Worm (Caenorhabditis elegans) whole organism, early embryonic: Measurements from ENCODE around the gene F39G3.5.
"Not testable (repeated sequence)": the region's sequence is repeated elsewhere in the genome, so short reads cannot be mapped to it uniquely, and the experiment has no call there.

ENCODE experiments used
- B0310.2 ChIP-seq: sonication (generic microtip); optimal IDR thresholded peaks from 2 replicates; lab custom pipeline; 2016; ENCODE audit warnings: mild to moderate bottlenecking, missing genetic modification characterization, missing compliant biosample characterization
- F13C5.2 ChIP-seq: sonication (generic microtip); optimal IDR thresholded peaks from 2 replicates; lab custom pipeline; 2017; ENCODE audit warnings: mild to moderate bottlenecking, missing genetic modification characterization, inconsistent platforms, missing compliant biosample characterization
- aly-1 ChIP-seq: sonication (generic microtip); optimal IDR thresholded peaks from 2 replicates; lab custom pipeline; 2016; ENCODE audit warnings: missing genetic modification characterization, missing compliant biosample characterization
- ama-1 ChIP-seq: fragments of 150-350 bp; optimal IDR thresholded peaks from 2 replicates; lab custom pipeline; 2014
- ceh-13 ChIP-seq: fragments of 200-800 bp; sonication (Bioruptor generic); optimal IDR thresholded peaks from 2 replicates; lab custom pipeline; 2018; ENCODE audit warnings: mild to moderate bottlenecking, missing genetic modification characterization, missing compliant biosample characterization
- ceh-36 ChIP-seq: sonication (generic microtip); optimal IDR thresholded peaks from 2 replicates; lab custom pipeline; 2016; ENCODE audit warnings: missing genetic modification characterization, inconsistent platforms, missing compliant biosample characterization
- ets-7 ChIP-seq: sonication (generic microtip); optimal IDR thresholded peaks from 2 replicates; lab custom pipeline; 2016; ENCODE audit warnings: missing genotype, missing genetic modification characterization, missing compliant biosample characterization
- flt-1 ChIP-seq: fragments of 200-800 bp; sonication (Bioruptor generic); IDR thresholded peaks from 2 replicates; pipeline ENCODE4 v1.3.6; 2022; ENCODE audit warnings: missing genetic modification characterization, missing compliant biosample characterization
- hmbx-1 ChIP-seq: sonication (generic microtip); optimal IDR thresholded peaks from 2 replicates; lab custom pipeline; 2016; ENCODE audit warnings: mild to moderate bottlenecking, missing genetic modification characterization, missing compliant biosample characterization
- hmg-4 ChIP-seq: fragments of 200-800 bp; sonication (Bioruptor generic); optimal IDR thresholded peaks from 2 replicates; lab custom pipeline; 2018; ENCODE audit warnings: mild to moderate bottlenecking, missing genetic modification characterization, missing compliant biosample characterization
- hnd-1 ChIP-seq: sonication (generic microtip); optimal IDR thresholded peaks from 2 replicates; lab custom pipeline; 2016; ENCODE audit warnings: missing genetic modification characterization, missing compliant biosample characterization
- pes-1 ChIP-seq: fragments of 200-800 bp; sonication (Bioruptor generic); IDR thresholded peaks from 2 replicates; pipeline ENCODE4 v1.3.6; 2022; ENCODE audit warnings: missing genetic modification reagents, missing genetic modification characterization, missing compliant biosample characterization
- scrt-1 ChIP-seq: fragments of 200-800 bp; sonication (Bioruptor generic); IDR thresholded peaks from 2 replicates; pipeline ENCODE4 v1.3.6; 2022; ENCODE audit warnings: missing genetic modification characterization, missing compliant biosample characterization
- sea-1 ChIP-seq: fragments of 200-800 bp; sonication (Bioruptor generic); conservative IDR thresholded peaks from 2 replicates; pipeline ENCODE4 v1.3.6; 2022; ENCODE audit warnings: missing genetic modification characterization, missing compliant biosample characterization
- tbx-11 ChIP-seq: fragments of 200-800 bp; sonication (Bioruptor generic); IDR thresholded peaks from 2 replicates; pipeline ENCODE4 v1.3.6; 2022; ENCODE audit warnings: missing genetic modification characterization, missing compliant biosample characterization
- tbx-37 ChIP-seq: fragments of 200-800 bp; sonication (Bioruptor generic); conservative IDR thresholded peaks from 2 replicates; pipeline ENCODE4 v1.3.6; 2022; ENCODE audit warnings: missing genetic modification reagents, missing genetic modification characterization, missing compliant biosample characterization
- tra-4 ChIP-seq: sonication (generic microtip); optimal IDR thresholded peaks from 2 replicates; lab custom pipeline; 2017; ENCODE audit warnings: missing genetic modification characterization, missing compliant biosample characterization

Gene F39G3.5

ce11 chrV:4750294-4750693 is 27.9 kb downstream of the F39G3.5 start, which contains the start of gene C18G1.6:
Gene C18G1.6 (plus strand): TSS chrV:4750594.
- no peak for TF ChIP-seq pes-1 (GFP tag; lab: Robert Waterston, UW)
- TF ChIP-seq F13C5.2 (tag; lab: Kevin White, UChicago), result no peak
- no peak for TF ChIP-seq tbx-11 (GFP tag; lab: Robert Waterston, UW)
- TF ChIP-seq hnd-1 (tag; lab: Kevin White, UChicago), result no peak
- TF ChIP-seq hmg-4 (GFP tag; lab: Kevin White, UChicago), result no peak
- TF ChIP-seq tra-4 (tag; lab: Kevin White, UChicago), result no peak

- no peak for TF ChIP-seq pes-1 (GFP tag; lab: Robert Waterston, UW)
- no peak for TF ChIP-seq F13C5.2 (tag; lab: Kevin White, UChicago)
- no peak for TF ChIP-seq hnd-1 (tag; lab: Kevin White, UChicago)
- TF ChIP-seq hmbx-1, result no peak
- TF ChIP-seq ceh-13 (GFP tag; lab: Kevin White, UChicago), result no peak
- TF ChIP-seq flt-1 (GFP tag; lab: Robert Waterston, UW), result no peak
- TF ChIP-seq hmg-4 (GFP tag; lab: Kevin White, UChicago), result no peak
- TF ChIP-seq sea-1 (GFP tag; lab: Robert Waterston, UW), result no peak
- TF ChIP-seq ama-1 (lab: Kevin White, UChicago), result no peak
- no peak for TF ChIP-seq scrt-1
- TF ChIP-seq tbx-11 (GFP tag; lab: Robert Waterston, UW), result no peak
- no peak for TF ChIP-seq ets-7 (tag; lab: Kevin White, UChicago)
- no peak for TF ChIP-seq B0310.2 (tag; lab: Kevin White, UChicago)
- TF ChIP-seq tra-4 (tag; lab: Kevin White, UChicago), result no peak
Observed at ce11 chrV:4754123-4754522, 31.7 kb downstream of the F39G3.5 start, which contains the start of gene hil-4. Gene hil-4 (plus strand): TSS chrV:4754313.

- TF ChIP-seq B0310.2 (tag; lab: Kevin White, UChicago) (no peak), ceh-13 (GFP tag; lab: Kevin White, UChicago) (no peak), hmg-4 (GFP tag; lab: Kevin White, UChicago) (no peak), aly-1 (tag; lab: Kevin White, UChicago) (no peak), hnd-1 (tag; lab: Kevin White, UChicago) (no peak), ceh-36 (no peak), sea-1 (GFP tag; lab: Robert Waterston, UW) (no peak), hmbx-1 (no peak), tbx-37 (no peak), F13C5.2 (tag; lab: Kevin White, UChicago) (no peak), scrt-1 (no peak)
Observed at ce11 chrV:4754684-4755211, 32.3 kb downstream of the F39G3.5 start.

DNA sequence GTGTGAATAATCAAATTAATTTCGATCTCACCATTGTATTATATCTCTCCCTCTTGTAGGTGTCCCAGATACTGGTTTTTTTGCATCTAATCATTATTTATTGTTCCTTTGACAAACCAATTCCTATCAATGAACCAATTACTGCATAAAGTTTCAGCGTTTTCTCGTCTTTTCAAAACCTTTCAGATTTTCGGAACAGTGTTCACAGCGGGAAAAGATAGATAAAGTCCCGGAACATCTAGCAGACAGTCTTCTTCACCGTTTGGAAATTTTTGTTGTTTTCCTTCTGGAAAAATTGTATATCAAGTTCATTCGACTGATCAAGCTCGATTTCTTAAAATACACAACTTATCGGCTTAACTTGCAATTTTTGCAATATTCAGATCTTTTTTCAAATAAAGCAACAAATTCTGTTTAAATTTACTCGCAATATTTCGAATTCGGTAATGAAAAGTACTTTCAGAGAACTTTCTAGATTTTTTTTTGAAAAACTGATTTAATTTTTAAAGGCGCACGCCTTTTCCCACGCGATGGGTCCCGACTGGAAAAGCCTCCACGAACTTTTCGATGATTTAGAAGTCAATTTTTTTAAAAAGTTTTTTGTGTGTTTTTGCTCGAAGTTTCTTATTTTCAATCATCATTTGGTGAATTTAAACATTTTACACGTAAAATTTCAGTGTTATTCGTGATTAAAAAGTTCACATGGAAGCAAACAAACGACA is 33.1 kb downstream of the F39G3.5 start, which contains the start of gene pgl-3:
Gene pgl-3 (plus strand): TSS at position 672 of the 722 bp plus-strand sequence.
- no peak for TF ChIP-seq hmg-4 (GFP tag; lab: Kevin White, UChicago)
- TF ChIP-seq tbx-11 (GFP tag; lab: Robert Waterston, UW), result no peak
- TF ChIP-seq hmbx-1, result no peak
- no peak for TF ChIP-seq hnd-1 (tag; lab: Kevin White, UChicago)
- TF ChIP-seq sea-1 (GFP tag; lab: Robert Waterston, UW), result no peak
- no peak for TF ChIP-seq tbx-37
- no peak for TF ChIP-seq B0310.2 (tag; lab: Kevin White, UChicago)
- no peak for TF ChIP-seq tra-4 (tag; lab: Kevin White, UChicago)

DNA sequence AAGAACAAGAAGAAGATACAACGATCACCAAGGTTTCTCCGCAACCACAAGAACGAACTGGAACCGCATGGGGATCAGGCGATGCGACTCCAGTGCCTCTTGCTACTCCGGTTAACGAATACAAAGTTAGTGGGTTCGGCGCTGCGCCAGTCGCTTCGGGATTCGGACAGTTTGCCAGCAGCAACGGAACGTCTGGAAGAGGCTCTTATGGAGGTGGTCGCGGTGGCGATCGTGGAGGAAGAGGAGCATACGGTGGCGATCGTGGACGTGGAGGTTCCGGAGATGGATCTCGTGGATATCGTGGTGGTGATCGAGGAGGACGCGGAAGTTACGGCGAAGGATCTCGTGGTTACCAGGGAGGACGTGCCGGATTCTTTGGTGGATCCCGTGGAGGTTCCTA is 35.6 kb downstream of the F39G3.5 start:
- TF ChIP-seq scrt-1 (no peak), hmbx-1 (no peak), hnd-1 (tag; lab: Kevin White, UChicago) (no peak), pes-1 (GFP tag; lab: Robert Waterston, UW) (no peak), ceh-13 (GFP tag; lab: Kevin White, UChicago) (no peak), ets-7 (tag; lab: Kevin White, UChicago) (no peak), tbx-37 (no peak), B0310.2 (tag; lab: Kevin White, UChicago) (no peak), tra-4 (tag; lab: Kevin White, UChicago) (no peak), tbx-11 (GFP tag; lab: Robert Waterston, UW) (no peak), flt-1 (GFP tag; lab: Robert Waterston, UW) (no peak), F13C5.2 (tag; lab: Kevin White, UChicago) (no peak), hmg-4 (GFP tag; lab: Kevin White, UChicago) (no peak), ama-1 (lab: Kevin White, UChicago) (no peak), aly-1 (tag; lab: Kevin White, UChicago) (no peak), sea-1 (GFP tag; lab: Robert Waterston, UW) (no peak), ceh-36 (no peak)

- TF ChIP-seq pes-1 (GFP tag; lab: Robert Waterston, UW) (no peak), aly-1 (tag; lab: Kevin White, UChicago) (no peak), ceh-36 (no peak), ets-7 (tag; lab: Kevin White, UChicago) (no peak), sea-1 (GFP tag; lab: Robert Waterston, UW) (no peak), hmbx-1 (no peak), hnd-1 (tag; lab: Kevin White, UChicago) (no peak), scrt-1 (no peak), tra-4 (tag; lab: Kevin White, UChicago) (no peak), hmg-4 (GFP tag; lab: Kevin White, UChicago) (no peak), B0310.2 (tag; lab: Kevin White, UChicago) (no peak), ama-1 (lab: Kevin White, UChicago) (no peak), tbx-37 (no peak)
Observed at ce11 chrV:4758540-4758939, 36.1 kb downstream of the F39G3.5 start.

- not testable (repeated sequence) for TF ChIP-seq ceh-36; ceh-13 (GFP tag; lab: Kevin White, UChicago); flt-1 (GFP tag; lab: Robert Waterston, UW)
Observed at ce11 chrV:4760674-4761073, 38.3 kb downstream of the F39G3.5 start, which contains the start of gene bgnt-1.4. Gene bgnt-1.4 (plus strand): TSS chrV:4760974.
